Fruit fly (Drosophila melanogaster) whole organism: ENCODE data around the gene spartin.

Experiments used
- CG8478 ChIP-seq: fragments of >200 bp; optimal IDR thresholded peaks from 2 replicates; lab custom pipeline; 2018; ENCODE audit warnings: inconsistent platforms
- Dll ChIP-seq: fragments of >200 bp; optimal IDR thresholded peaks from 2 replicates; lab custom pipeline; 2017
- EcR ChIP-seq, 2 experiments: fragments of >200 bp; optimal IDR thresholded peaks; 2 replicates each; lab custom pipeline; 2017; ENCODE audit warnings: missing biosample characterization in 2 of 2, missing genetic modification characterization in 2 of 2, missing genetic modification reagents in 2 of 2
- pan ChIP-seq: fragments of >200 bp; optimal IDR thresholded peaks from 2 replicates; lab custom pipeline; 2017
- psq ChIP-seq: fragments of >200 bp; optimal IDR thresholded peaks from 2 replicates; lab custom pipeline; 2017
- usp ChIP-seq: fragments of >200 bp; optimal IDR thresholded peaks from 2 replicates; lab custom pipeline; 2017; ENCODE audit warnings: missing biosample characterization, missing genetic modification characterization, mixed read lengths

dm6 chr3R:4634337-4634914, 20.2 kb upstream of the spartin start:
- TF ChIP-seq psq (lab: Kevin White, UChicago) (no peak), CG8478 (lab: Kevin White, UChicago) (no peak), usp (GFP tag; lab: Kevin White, UChicago) (no peak), EcR (GFP tag; optimal IDR thresholded peaks at IDR 0.05; lab: Kevin White, UChicago) (no peak), Dll (lab: Kevin White, UChicago) (no peak), pan (lab: Kevin White, UChicago) (no peak)
